Fruit fly (Drosophila melanogaster) whole organism, wandering third instar larva: ENCODE data around the gene Lcp65Aa.

ENCODE experiments used
- Hr78 ChIP-seq: fragments of >200 bp; optimal IDR thresholded peaks from 2 replicates; lab custom pipeline; 2017; ENCODE audit warnings: missing biosample characterization, missing genetic modification characterization
- Myc ChIP-seq: fragments of >200 bp; optimal IDR thresholded peaks from 2 replicates; lab custom pipeline; 2017
- pan ChIP-seq: fragments of >200 bp; optimal IDR thresholded peaks from 2 replicates; lab custom pipeline; 2017
- usp ChIP-seq: fragments of >200 bp; optimal IDR thresholded peaks from 2 replicates; lab custom pipeline; 2017; ENCODE audit warnings: missing biosample characterization, missing genetic modification characterization

DNA sequence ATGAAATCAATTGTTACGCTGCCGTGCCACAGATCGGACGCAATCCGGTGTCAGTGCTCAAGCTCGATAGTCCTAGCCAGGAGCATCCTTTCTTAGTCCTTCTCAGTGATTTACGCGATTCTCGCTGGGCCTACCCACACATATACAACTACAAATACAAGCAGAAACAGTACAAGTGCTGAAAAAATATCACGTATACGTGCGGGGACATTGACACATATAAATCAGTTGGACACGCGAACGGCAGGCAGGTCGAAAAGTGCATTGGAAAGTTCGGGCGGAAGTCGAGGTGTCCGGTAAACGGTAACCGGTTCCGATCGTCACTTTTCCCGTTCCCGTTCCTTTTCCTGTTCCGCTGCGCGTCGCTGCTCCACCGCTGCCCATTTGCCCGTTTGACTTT, 39.6 kb upstream of the Lcp65Aa start:
- TF ChIP-seq Hr78 (GFP tag; lab: Kevin White, UChicago), result no peak
- no peak for TF ChIP-seq usp (GFP tag; lab: Kevin White, UChicago)
- TF ChIP-seq Myc, result no peak
- no peak for TF ChIP-seq pan (lab: Kevin White, UChicago)
